Worm (Caenorhabditis elegans): ENCODE measurements around the gene ekl-6.
A peak's percentile ranks its signal among the peaks of the same experiment; 100 is the strongest.

Gene ekl-6

ce11 chrIII:10096525-10096972 lies 32.3 kb downstream of the ekl-6 start (continued):
- TF ChIP-seq aly-2 (tag; optimal IDR thresholded peaks at IDR 0.05) (no peak), skn-1 (tag; optimal IDR thresholded peaks at IDR 0.05) (no peak), F37D6.2 (tag; optimal IDR thresholded peaks at IDR 0.05) (peak; percentile 71)

ce11 chrIII:10097981-10098380 lies 33.8 kb downstream of the ekl-6 start, which contains the start of gene spop-1:
Gene spop-1, minus strand, starts transcription at chrIII:10098081.
- peak; percentile 52 for TF ChIP-seq aha-1 (tag)
- TF ChIP-seq zfp-3 (GFP tag; conservative IDR thresholded peaks at IDR 0.05), result no peak

ce11 chrIII:10101352-10101751 lies 37.1 kb downstream of the ekl-6 start, which contains the start of gene kel-10:
Gene kel-10, minus strand, starts transcription at chrIII:10101452.
- TF ChIP-seq ZK546.5 (tag; optimal IDR thresholded peaks at IDR 0.05), result no peak
- TF ChIP-seq zip-11 (GFP tag; IDR thresholded peaks at IDR 0.05), result no peak
- no peak for TF ChIP-seq gei-8 (GFP tag; optimal IDR thresholded peaks at IDR 0.05)

- no peak for TF ChIP-seq ama-1 (optimal IDR thresholded peaks at IDR 0.05)
- no peak for TF ChIP-seq dmd-8 (GFP tag; IDR thresholded peaks at IDR 0.05)
- no peak for TF ChIP-seq lir-3 (tag; optimal IDR thresholded peaks at IDR 0.05)
- TF ChIP-seq sdz-12 (GFP tag; optimal IDR thresholded peaks at IDR 0.05), result no peak
- TF ChIP-seq tag-97 (GFP tag; IDR thresholded peaks at IDR 0.05), result no peak
- TF ChIP-seq skn-1 (tag; optimal IDR thresholded peaks at IDR 0.05), result no peak
- no peak for TF ChIP-seq ceh-28 (tag; optimal IDR thresholded peaks at IDR 0.05)
- TF ChIP-seq mxl-3 (GFP tag; optimal IDR thresholded peaks at IDR 0.05), result no peak
- no peak for TF ChIP-seq ceh-20 (GFP tag; IDR thresholded peaks at IDR 0.05)
- TF ChIP-seq nhr-102 (tag; optimal IDR thresholded peaks at IDR 0.05), result no peak
- TF ChIP-seq lin-15B (tag; optimal IDR thresholded peaks at IDR 0.05), result no peak
- TF ChIP-seq zip-11 (GFP tag; IDR thresholded peaks at IDR 0.05), result no peak
- no peak for TF ChIP-seq spr-1 (tag; optimal IDR thresholded peaks at IDR 0.05)
- no peak for TF ChIP-seq lin-13 (GFP tag; optimal IDR thresholded peaks at IDR 0.05)
- TF ChIP-seq gei-8 (GFP tag; optimal IDR thresholded peaks at IDR 0.05), result no peak
- TF ChIP-seq spr-3 (GFP tag; optimal IDR thresholded peaks at IDR 0.05), result no peak
- TF ChIP-seq dmd-6 (GFP tag; IDR thresholded peaks at IDR 0.05), result no peak
- no peak for TF ChIP-seq nhr-6 (tag; optimal IDR thresholded peaks at IDR 0.05)
- TF ChIP-seq lsy-2 (tag; optimal IDR thresholded peaks at IDR 0.05), result no peak
- no peak for TF ChIP-seq arid-1 (GFP tag; conservative IDR thresholded peaks at IDR 0.05)
These were observed 42.2 kb downstream of the ekl-6 start, which contains the start of gene srt-55 for ce11 chrIII:10106390-10106789. Gene srt-55, minus strand, starts transcription at chrIII:10106490.

ce11 chrIII:10108995-10109394 lies 44.8 kb downstream of the ekl-6 start, which contains the start of gene T16H12.9:
Gene T16H12.9, plus strand, starts transcription at chrIII:10109295.
- no peak for TF ChIP-seq T20F7.1 (GFP tag; optimal IDR thresholded peaks at IDR 0.05)
- no peak for TF ChIP-seq sdz-12 (GFP tag; optimal IDR thresholded peaks at IDR 0.05)
- TF ChIP-seq lin-39 (tag; optimal IDR thresholded peaks at IDR 0.05), result no peak
- TF ChIP-seq arid-1 (GFP tag; conservative IDR thresholded peaks at IDR 0.05), result no peak
- TF ChIP-seq skn-1 (tag; optimal IDR thresholded peaks at IDR 0.05), result no peak
- no peak for TF ChIP-seq ZK337.2 (GFP tag; IDR thresholded peaks at IDR 0.05)
- TF ChIP-seq madf-5 (GFP tag; IDR thresholded peaks at IDR 0.05), result no peak
- no peak for TF ChIP-seq lsy-2 (tag; optimal IDR thresholded peaks at IDR 0.05)
- no peak for TF ChIP-seq egl-43 (GFP tag; IDR thresholded peaks at IDR 0.05)
- TF ChIP-seq fkh-10 (GFP tag; optimal IDR thresholded peaks at IDR 0.05), result no peak
- TF ChIP-seq snpc-1.2 (GFP tag; IDR thresholded peaks at IDR 0.05), result no peak
- no peak for TF ChIP-seq daf-16 (GFP tag; optimal IDR thresholded peaks at IDR 0.05)
- TF ChIP-seq daf-16 (tag; optimal IDR thresholded peaks at IDR 0.05), result no peak

Data from whole organism, L4 larva.